Worm (Caenorhabditis elegans) whole organism, young adult: ENCODE results near the gene nmt-1.
A peak's percentile ranks its signal among the peaks of the same experiment; 100 is the strongest.

Source experiments
- B0019.2 ChIP-seq: fragments of 200-800 bp; sonication (Bioruptor generic); conservative IDR thresholded peaks from 2 replicates; pipeline ENCODE4 v1.3.6; 2022; ENCODE audit warnings: missing genetic modification reagents, missing genetic modification characterization, missing compliant biosample characterization
- C17E4.6 ChIP-seq: fragments of 200-800 bp; sonication (Bioruptor generic); IDR thresholded peaks from 2 replicates; pipeline ENCODE4 v1.3.6; 2022; ENCODE audit warnings: missing genetic modification reagents, missing genetic modification characterization, missing compliant biosample characterization
- D2030.7 ChIP-seq: fragments of 200-800 bp; sonication (Bioruptor generic); IDR thresholded peaks from 2 replicates; pipeline ENCODE4 v1.3.6; 2022; ENCODE audit warnings: missing genetic modification reagents, missing genetic modification characterization, missing compliant biosample characterization
- F22D6.2 ChIP-seq: sonication (generic microtip); optimal IDR thresholded peaks from 2 replicates; lab custom pipeline; 2016; ENCODE audit warnings: mild to moderate bottlenecking, missing genetic modification characterization, missing compliant biosample characterization
- F33H1.4 ChIP-seq: fragments of 200-800 bp; sonication (Bioruptor generic); IDR thresholded peaks from 2 replicates; pipeline ENCODE4 v1.3.6; 2022; ENCODE audit warnings: missing genetic modification reagents, missing genetic modification characterization, missing compliant biosample characterization
- F52B5.7 ChIP-seq: sonication (generic microtip); optimal IDR thresholded peaks from 2 replicates; lab custom pipeline; 2016; ENCODE audit warnings: mild to moderate bottlenecking, missing genetic modification characterization, missing compliant biosample characterization
- F57C9.4 ChIP-seq: sonication (generic microtip); optimal IDR thresholded peaks from 2 replicates; lab custom pipeline; 2017; ENCODE audit warnings: mild to moderate bottlenecking, missing genetic modification characterization, missing compliant biosample characterization
- K12H6.12 ChIP-seq: fragments of 200-800 bp; sonication (Bioruptor generic); optimal IDR thresholded peaks from 2 replicates; lab custom pipeline; 2018; ENCODE audit warnings: mild to moderate bottlenecking, missing genetic modification characterization, missing compliant biosample characterization
- T07F8.4 ChIP-seq: sonication (generic microtip); optimal IDR thresholded peaks from 2 replicates; lab custom pipeline; 2016; ENCODE audit warnings: mild to moderate bottlenecking, missing genetic modification characterization, moderate library complexity, missing compliant biosample characterization
- ZK185.1 ChIP-seq: sonication (generic microtip); optimal IDR thresholded peaks from 2 replicates; lab custom pipeline; 2016; ENCODE audit warnings: mild to moderate bottlenecking, missing genetic modification characterization, missing compliant biosample characterization; ENCODE audit not compliant: poor library complexity, severe bottlenecking
- ama-1 ChIP-seq, 3 experiments: fragments of 150-350 bp in 1 of 3; sonication (generic microtip) in 2 of 3; optimal IDR thresholded peaks; 2 replicates each; lab custom pipeline; 2014 to 2018; ENCODE audit warnings: missing biosample characterization in 2 of 3, missing genetic modification characterization in 2 of 3, missing genetic modification reagents in 2 of 3
- athp-1 ChIP-seq: sonication (generic microtip); optimal IDR thresholded peaks from 2 replicates; lab custom pipeline; 2017; ENCODE audit warnings: mild to moderate bottlenecking, missing genetic modification characterization, missing compliant biosample characterization
- ceh-91 ChIP-seq: fragments of 200-800 bp; sonication (Bioruptor generic); IDR thresholded peaks from 2 replicates; pipeline ENCODE4 v1.3.6; 2022; ENCODE audit warnings: missing genetic modification reagents, missing genetic modification characterization, missing compliant biosample characterization
- die-1 ChIP-seq: sonication (generic microtip); optimal IDR thresholded peaks from 2 replicates; lab custom pipeline; 2016; ENCODE audit warnings: missing genotype, mild to moderate bottlenecking, missing genetic modification characterization, missing compliant biosample characterization
- dpl-1 ChIP-seq: fragments of 150-350 bp; optimal IDR thresholded peaks from 2 replicates; lab custom pipeline; 2014; ENCODE audit warnings: missing biosample characterization, missing genetic modification reagents, missing genetic modification characterization
- efl-1 ChIP-seq: fragments of 150-350 bp; optimal IDR thresholded peaks from 2 replicates; lab custom pipeline; 2014; ENCODE audit warnings: missing biosample characterization, missing genetic modification reagents, missing genetic modification characterization
- egrh-3 ChIP-seq: fragments of 200-800 bp; sonication (Bioruptor generic); IDR thresholded peaks from 2 replicates; pipeline ENCODE4 v1.3.6; 2022; ENCODE audit warnings: missing genetic modification reagents, missing genetic modification characterization, missing compliant biosample characterization
- ekl-4 ChIP-seq: fragments of 200-800 bp; sonication (Bioruptor generic); IDR thresholded peaks from 2 replicates; pipeline ENCODE4 v1.3.6; 2022; ENCODE audit warnings: missing genetic modification reagents, missing genetic modification characterization, missing compliant biosample characterization
- him-1 ChIP-seq: sonication (generic microtip); optimal IDR thresholded peaks from 2 replicates; lab custom pipeline; 2016; ENCODE audit warnings: missing genotype, missing genetic modification reagents, missing genetic modification characterization, missing compliant biosample characterization
- hmg-1.2 ChIP-seq: fragments of 200-800 bp; sonication (Bioruptor generic); IDR thresholded peaks from 2 replicates; pipeline ENCODE4 v1.3.6; 2022; ENCODE audit warnings: missing genetic modification reagents, missing genetic modification characterization, missing compliant biosample characterization
- lsl-1 ChIP-seq: fragments of 200-800 bp; sonication (Bioruptor generic); optimal IDR thresholded peaks from 2 replicates; lab custom pipeline; 2018; ENCODE audit warnings: mild to moderate bottlenecking, missing genetic modification characterization, moderate library complexity, missing compliant biosample characterization
- madf-6 ChIP-seq: fragments of 200-800 bp; sonication (Bioruptor generic); IDR thresholded peaks from 2 replicates; pipeline ENCODE4 v1.3.6; 2022; ENCODE audit warnings: missing genetic modification reagents, missing genetic modification characterization, missing compliant biosample characterization
- madf-8 ChIP-seq: fragments of 200-800 bp; sonication (Bioruptor generic); conservative IDR thresholded peaks from 2 replicates; pipeline ENCODE4 v1.3.6; 2022; ENCODE audit warnings: missing genetic modification reagents, missing genetic modification characterization, missing compliant biosample characterization
- mcd-1 ChIP-seq: fragments of 200-800 bp; sonication (Bioruptor generic); IDR thresholded peaks from 2 replicates; pipeline ENCODE4 v1.3.6; 2022; ENCODE audit warnings: missing genetic modification reagents, missing genetic modification characterization, missing compliant biosample characterization
- nhr-179 ChIP-seq: sonication (generic microtip); optimal IDR thresholded peaks from 2 replicates; lab custom pipeline; 2016; ENCODE audit warnings: mild to moderate bottlenecking, missing genetic modification characterization, missing compliant biosample characterization
- nhr-80 ChIP-seq: sonication (generic microtip); optimal IDR thresholded peaks from 2 replicates; lab custom pipeline; 2016; ENCODE audit warnings: missing genetic modification characterization, missing compliant biosample characterization
- pbrm-1 ChIP-seq: fragments of 200-800 bp; sonication (Bioruptor generic); IDR thresholded peaks from 2 replicates; pipeline ENCODE4 v1.3.6; 2022; ENCODE audit warnings: missing genetic modification reagents, missing genetic modification characterization, missing compliant biosample characterization
- pha-4 ChIP-seq: fragments of 150-350 bp; sonication (generic microtip); optimal IDR thresholded peaks from 2 replicates; lab custom pipeline; 2014; ENCODE audit warnings: missing biosample characterization, missing genetic modification reagents, missing genetic modification characterization
- sdz-38 ChIP-seq: sonication (generic microtip); optimal IDR thresholded peaks from 2 replicates; lab custom pipeline; 2016; ENCODE audit warnings: missing genotype, missing genetic modification characterization, missing compliant biosample characterization
- snpc-3.4 ChIP-seq: sonication (generic microtip); optimal IDR thresholded peaks from 2 replicates; lab custom pipeline; 2017; ENCODE audit warnings: missing genetic modification characterization, mild to moderate bottlenecking, missing compliant biosample characterization, antibody characterized with exemption, moderate library complexity, missing genotype, missing genetic modification reagents
- snpc-4 ChIP-seq, 5 experiments: fragments of 150-350 bp in 1 of 5; sonication (generic microtip) in 4 of 5; optimal IDR thresholded peaks; 2 replicates each; lab custom pipeline; 2014 to 2018; ENCODE audit warnings: missing genetic modification characterization in 5 of 5, missing biosample characterization in 3 of 5, antibody characterized with exemption in 2 of 5, mild to moderate bottlenecking in 2 of 5, missing compliant biosample characterization in 2 of 5, missing genotype in 2 of 5, moderate library complexity in 2 of 5, missing genetic modification reagents in 1 of 5
- unc-130 ChIP-seq: sonication (generic microtip); optimal IDR thresholded peaks from 2 replicates; lab custom pipeline; 2016; ENCODE audit warnings: missing genetic modification reagents, missing genetic modification characterization, missing compliant biosample characterization
- unc-62 ChIP-seq: fragments of 150-350 bp; optimal IDR thresholded peaks from 2 replicates; lab custom pipeline; 2014; ENCODE audit warnings: missing biosample characterization, missing genetic modification reagents, missing genetic modification characterization
- xnd-1 ChIP-seq: sonication (generic microtip); optimal IDR thresholded peaks from 2 replicates; lab custom pipeline; 2016; ENCODE audit warnings: missing genotype, missing genetic modification reagents, missing genetic modification characterization, missing compliant biosample characterization
- zfh-2 ChIP-seq: fragments of 200-800 bp; sonication (Bioruptor generic); conservative IDR thresholded peaks from 2 replicates; pipeline ENCODE4 v1.3.6; 2022; ENCODE audit warnings: missing genetic modification reagents, missing genetic modification characterization, missing compliant biosample characterization
- ztf-25 ChIP-seq: fragments of 200-800 bp; sonication (Bioruptor generic); IDR thresholded peaks from 2 replicates; pipeline ENCODE4 v1.3.6; 2022; ENCODE audit warnings: missing genetic modification reagents, missing genetic modification characterization, missing compliant biosample characterization

nmt-1 gene

DNA sequence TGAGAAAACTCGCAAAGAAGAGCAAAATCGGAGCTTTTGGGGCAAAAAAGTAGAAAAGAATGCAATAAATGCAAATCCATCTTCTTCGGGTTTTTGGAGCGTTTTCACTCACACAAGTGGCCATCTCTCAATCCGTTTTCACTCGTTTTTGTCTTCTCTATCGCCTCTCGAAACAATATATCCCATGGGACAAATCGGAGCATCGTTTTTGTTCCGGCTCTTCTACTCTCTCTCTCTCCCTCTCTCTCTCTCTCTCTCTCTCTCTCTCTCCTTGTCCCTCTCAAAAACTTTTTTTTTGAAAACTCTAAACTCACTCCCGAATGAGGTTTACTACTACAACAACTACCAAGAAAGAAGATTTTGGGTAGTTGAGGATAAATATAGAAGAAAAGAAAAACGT lies 25.4 kb upstream of the nmt-1 start:
- TF ChIP-seq F57C9.4 (tag; lab: Kevin White, UChicago) (no peak), B0019.2 (GFP tag; lab: Robert Waterston, UW) (0 out of 2 replicates have a peak, but pooled peaks have one; percentile 26), egrh-3 (GFP tag; lab: Robert Waterston, UW) (0 out of 2 replicates have a peak, but pooled peaks have one; percentile 14), ekl-4 (GFP tag; lab: Robert Waterston, UW) (0 out of 2 replicates have a peak, but pooled peaks have one; percentile 30), pbrm-1 (GFP tag; lab: Robert Waterston, UW) (0 out of 2 replicates have a peak, but pooled peaks have one; percentile 39), T07F8.4 (tag; lab: Kevin White, UChicago) (no peak), mcd-1 (0 out of 2 replicates have a peak, but pooled peaks have one; percentile 16)

ce11 chrIII:6140818-6141217 lies 24.7 kb upstream of the nmt-1 start:
- no peak for TF ChIP-seq ztf-25 (GFP tag; lab: Robert Waterston, UW)
- TF ChIP-seq ceh-91, result no peak
- no peak for TF ChIP-seq snpc-4 (GFP tag; optimal IDR thresholded peaks at IDR 0.05; lab: Kevin White, UChicago)
- no peak for TF ChIP-seq snpc-4 (tag; optimal IDR thresholded peaks at IDR 0.05; lab: Kevin White, UChicago)
- TF ChIP-seq unc-130, result no peak
- TF ChIP-seq lsl-1 (GFP tag; lab: Kevin White, UChicago), result peak; percentile 91
- TF ChIP-seq die-1 (tag; lab: Kevin White, UChicago), result no peak
- TF ChIP-seq ama-1 (optimal IDR thresholded peaks at IDR 0.05; lab: Kevin White, UChicago), result no peak
- TF ChIP-seq ama-1 (GFP tag; optimal IDR thresholded peaks at IDR 0.05; lab: Kevin White, UChicago), result no peak
- peak; percentile 92 for TF ChIP-seq athp-1 (tag; lab: Kevin White, UChicago)
- no peak for TF ChIP-seq nhr-179
- TF ChIP-seq D2030.7, result peak; percentile 52; the same call in 1 of the 2 replicates
- TF ChIP-seq xnd-1 (tag; lab: Kevin White, UChicago), result peak; percentile 83
- TF ChIP-seq C17E4.6, result no peak
- TF ChIP-seq madf-6 (GFP tag; lab: Robert Waterston, UW), result peak; percentile 73
- no peak for TF ChIP-seq ZK185.1 (tag; lab: Kevin White, UChicago)
- TF ChIP-seq nhr-80 (tag; lab: Kevin White, UChicago), result no peak
- peak; percentile 32; the same call in 1 of the 2 replicates for TF ChIP-seq F33H1.4 (GFP tag; lab: Robert Waterston, UW)
- TF ChIP-seq hmg-1.2, result 0 out of 2 replicates have a peak, but pooled peaks have one; percentile 11
- no peak for TF ChIP-seq unc-62 (GFP tag; lab: Kevin White, UChicago)
- TF ChIP-seq B0019.2 (GFP tag; lab: Robert Waterston, UW), result no peak
- peak; percentile 47 for TF ChIP-seq snpc-3.4
- no peak for TF ChIP-seq pha-4
- peak; percentile 29 for TF ChIP-seq him-1 (tag; lab: Kevin White, UChicago)
- no peak for TF ChIP-seq F22D6.2 (tag; lab: Kevin White, UChicago)
- TF ChIP-seq dpl-1, result no peak
- peak; percentile 24; the same call in 1 of the 2 replicates for TF ChIP-seq madf-8 (GFP tag; lab: Robert Waterston, UW)
- TF ChIP-seq sdz-38 (tag; lab: Kevin White, UChicago), result no peak

ce11 chrIII:6139932-6140612 lies 23.9 kb upstream of the nmt-1 start:
- TF ChIP-seq nhr-80 (tag; lab: Kevin White, UChicago) (peak; percentile 36), him-1 (tag; lab: Kevin White, UChicago) (no peak), hmg-1.2 (peak; percentile 38; the same call in 1 of the 2 replicates), efl-1 (no peak), F52B5.7 (tag; lab: Kevin White, UChicago) (no peak), K12H6.12 (tag; lab: Kevin White, UChicago) (peak; percentile 51), zfh-2 (peak; percentile 44; the same call in 1 of the 2 replicates), xnd-1 (tag; lab: Kevin White, UChicago) (no peak)
